Fruit fly (Drosophila melanogaster): ENCODE data around the gene scny.

DNA sequence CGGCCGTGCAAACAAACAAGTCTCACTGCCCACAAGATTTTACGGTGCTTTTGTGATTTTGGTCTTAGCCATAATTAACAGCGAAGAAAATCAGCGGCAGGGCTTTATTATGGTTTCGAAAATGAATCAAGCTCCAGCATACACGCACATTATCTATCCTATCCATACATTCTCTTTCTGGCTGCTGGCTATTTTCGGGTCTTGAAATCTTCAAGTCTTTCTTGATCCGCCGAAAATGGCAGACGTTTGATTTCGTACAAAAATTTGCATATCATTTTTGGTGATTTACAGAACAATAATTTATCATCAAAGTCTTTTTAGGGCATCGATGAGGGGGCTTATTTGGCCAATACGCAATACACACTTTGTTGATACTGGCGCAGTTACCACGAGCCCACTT is 20.0 kb downstream of the scny start:
- no peak for TF ChIP-seq CG34367 (tag; optimal IDR thresholded peaks at IDR 0.05)
- no peak for TF ChIP-seq Pif1A (GFP tag; optimal IDR thresholded peaks at IDR 0.05)
- no peak for TF ChIP-seq EcR (GFP tag; optimal IDR thresholded peaks at IDR 0.05)
- TF ChIP-seq Ets98B (GFP tag; IDR thresholded peaks at IDR 0.05), result no peak
- TF ChIP-seq CG32121 (GFP tag; IDR thresholded peaks at IDR 0.05), result no peak
- no peak for TF ChIP-seq CG12605 (GFP tag; IDR thresholded peaks at IDR 0.05)
- no peak for TF ChIP-seq CG8301 (tag; optimal IDR thresholded peaks at IDR 0.05)
- no peak for TF ChIP-seq D1 (tag; optimal IDR thresholded peaks at IDR 0.05)
- TF ChIP-seq fd96Ca (GFP tag; IDR thresholded peaks at IDR 0.05), result no peak
- no peak for TF ChIP-seq CG15710 (tag; optimal IDR thresholded peaks at IDR 0.05)
- TF ChIP-seq gl (tag; optimal IDR thresholded peaks at IDR 0.05), result no peak
- TF ChIP-seq CG4496 (GFP tag; IDR thresholded peaks at IDR 0.05), result no peak
- no peak for TF ChIP-seq CG10348 (GFP tag; IDR thresholded peaks at IDR 0.05)
- no peak for TF ChIP-seq rn (GFP tag; IDR thresholded peaks at IDR 0.05)

Measured in whole organism, pupa.